Fruit fly (Drosophila melanogaster) whole organism, prepupa: Measurements from ENCODE around the gene CG10516.

ENCODE experiments used
- CG10631 ChIP-seq: fragments of 200-800 bp; sonication (Bioruptor generic); optimal IDR thresholded peaks from 2 replicates; lab custom pipeline; 2016; ENCODE audit warnings: missing biosample characterization, missing genetic modification characterization
- CG10669 ChIP-seq: fragments of 200-800 bp; sonication (Bioruptor generic); optimal IDR thresholded peaks from 3 replicates; lab custom pipeline; 2018; ENCODE audit warnings: missing biosample characterization, mild to moderate bottlenecking, missing genetic modification characterization, moderate library complexity
- CG11294 ChIP-seq: fragments of 200-800 bp; sonication (Bioruptor generic); IDR thresholded peaks from 2 replicates; pipeline ENCODE4 v1.3.6; 2022; ENCODE audit warnings: missing biosample characterization, missing genetic modification characterization
- CG15336 ChIP-seq: fragments of 200-800 bp; sonication (Bioruptor generic); IDR thresholded peaks from 2 replicates; pipeline ENCODE4 v1.3.6; 2022; ENCODE audit warnings: missing biosample characterization, missing genetic modification characterization
- CG3032 ChIP-seq: fragments of 200-800 bp; optimal IDR thresholded peaks from 2 replicates; lab custom pipeline; 2019; ENCODE audit warnings: missing biosample characterization, mild to moderate bottlenecking, missing genetic modification characterization, moderate library complexity
- CG31627 ChIP-seq: fragments of 200-800 bp; sonication (Bioruptor generic); optimal IDR thresholded peaks from 3 replicates; lab custom pipeline; 2016; ENCODE audit warnings: missing biosample characterization, missing genetic modification characterization
- CG32006 ChIP-seq: fragments of 200-800 bp; sonication (Bioruptor generic); optimal IDR thresholded peaks from 3 replicates; lab custom pipeline; 2017; ENCODE audit warnings: missing biosample characterization, mild to moderate bottlenecking, missing genetic modification characterization
- CG3919 ChIP-seq: fragments of 200-800 bp; sonication (Bioruptor generic); optimal IDR thresholded peaks from 3 replicates; lab custom pipeline; 2016; ENCODE audit warnings: missing biosample characterization, missing genetic modification characterization
- CG6276 ChIP-seq: fragments of 200-800 bp; sonication (Bioruptor generic); optimal IDR thresholded peaks from 2 replicates; lab custom pipeline; 2017; ENCODE audit warnings: missing biosample characterization, mild to moderate bottlenecking, missing genetic modification characterization
- CG6808 ChIP-seq: fragments of 200-800 bp; sonication (Bioruptor generic); optimal IDR thresholded peaks from 3 replicates; lab custom pipeline; 2017; ENCODE audit warnings: missing biosample characterization, missing genetic modification characterization, mild to moderate bottlenecking, moderate library complexity, missing genetic modification reagents
- CG8319 ChIP-seq: fragments of 200-800 bp; sonication (Bioruptor generic); optimal IDR thresholded peaks from 3 replicates; lab custom pipeline; 2016; ENCODE audit warnings: missing biosample characterization, missing genetic modification characterization
- CG9139 ChIP-seq: fragments of 200-800 bp; sonication (Bioruptor generic); optimal IDR thresholded peaks from 3 replicates; lab custom pipeline; 2017; ENCODE audit warnings: missing biosample characterization, mild to moderate bottlenecking, missing genetic modification characterization
- Eip78C ChIP-seq: fragments of 200-800 bp; sonication (Bioruptor generic); peaks from one replicate; lab custom pipeline; 2016; ENCODE audit warnings: missing biosample characterization, missing genetic modification characterization
- Eip93F ChIP-seq: fragments of 200-800 bp; sonication (Bioruptor generic); optimal IDR thresholded peaks from 2 replicates; lab custom pipeline; 2016; ENCODE audit warnings: missing biosample characterization, mild to moderate bottlenecking, missing genetic modification characterization
- Ets21C ChIP-seq: fragments of 200-800 bp; sonication (Bioruptor generic); optimal IDR thresholded peaks from 3 replicates; lab custom pipeline; 2016; ENCODE audit warnings: missing biosample characterization, missing genetic modification characterization
- Ets96B ChIP-seq: fragments of 200-800 bp; optimal IDR thresholded peaks from 2 replicates; lab custom pipeline; 2019; ENCODE audit warnings: missing biosample characterization, mild to moderate bottlenecking, missing genetic modification characterization, moderate library complexity
- Hr38 ChIP-seq: sonication (Bioruptor generic); optimal IDR thresholded peaks from 2 replicates; lab custom pipeline; 2016; ENCODE audit warnings: missing biosample characterization, missing genetic modification characterization
- Hr4 ChIP-seq: fragments of 200-800 bp; sonication (Bioruptor generic); optimal IDR thresholded peaks from 3 replicates; lab custom pipeline; 2016; ENCODE audit warnings: missing biosample characterization, missing genetic modification characterization
- Lpt ChIP-seq: fragments of 200-800 bp; sonication (Bioruptor generic); optimal IDR thresholded peaks from 3 replicates; lab custom pipeline; 2016; ENCODE audit warnings: missing biosample characterization, missing genetic modification characterization
- Met ChIP-seq: fragments of 200-800 bp; sonication (Bioruptor generic); optimal IDR thresholded peaks from 3 replicates; lab custom pipeline; 2016; ENCODE audit warnings: missing biosample characterization, missing genetic modification characterization
- OdsH ChIP-seq: fragments of 200-800 bp; sonication (Bioruptor generic); optimal IDR thresholded peaks from 3 replicates; lab custom pipeline; 2016; ENCODE audit warnings: missing biosample characterization, missing genetic modification characterization
- Smox ChIP-seq: fragments of 200-800 bp; sonication (Bioruptor generic); optimal IDR thresholded peaks from 3 replicates; lab custom pipeline; 2016; ENCODE audit warnings: missing biosample characterization, missing genetic modification characterization
- acj6 ChIP-seq: fragments of 200-800 bp; sonication (Bioruptor generic); optimal IDR thresholded peaks from 3 replicates; lab custom pipeline; 2016; ENCODE audit warnings: missing biosample characterization, missing genetic modification characterization
- cyc ChIP-seq: fragments of 200-800 bp; sonication (Bioruptor generic); optimal IDR thresholded peaks from 3 replicates; lab custom pipeline; 2016; ENCODE audit warnings: missing biosample characterization, missing genetic modification characterization
- dac ChIP-seq: fragments of 200-800 bp; sonication (Bioruptor generic); optimal IDR thresholded peaks from 2 replicates; lab custom pipeline; 2017; ENCODE audit warnings: missing biosample characterization, mild to moderate bottlenecking, missing genetic modification characterization
- dsx ChIP-seq: fragments of 200-800 bp; optimal IDR thresholded peaks from 3 replicates; lab custom pipeline; 2019; ENCODE audit warnings: missing biosample characterization, mild to moderate bottlenecking, missing genetic modification characterization, moderate library complexity; ENCODE audit not compliant: poor library complexity, severe bottlenecking
- eg ChIP-seq: fragments of 200-800 bp; sonication (Bioruptor generic); IDR thresholded peaks from 3 replicates; pipeline ENCODE4 v1.3.6; 2022; ENCODE audit warnings: missing biosample characterization, missing genetic modification characterization
- esn ChIP-seq: fragments of 200-800 bp; sonication (Bioruptor generic); optimal IDR thresholded peaks from 2 replicates; lab custom pipeline; 2016; ENCODE audit warnings: missing biosample characterization, mild to moderate bottlenecking, missing genetic modification characterization, moderate library complexity
- fd85E ChIP-seq: fragments of 200-800 bp; sonication (Bioruptor generic); optimal IDR thresholded peaks from 3 replicates; lab custom pipeline; 2016; ENCODE audit warnings: missing biosample characterization, missing genetic modification characterization
- fkh ChIP-seq: fragments of 200-800 bp; sonication (Bioruptor generic); optimal IDR thresholded peaks from 3 replicates; lab custom pipeline; 2017; ENCODE audit warnings: missing biosample characterization, mild to moderate bottlenecking, missing genetic modification characterization, moderate library complexity
- pdm3 ChIP-seq: fragments of 200-800 bp; sonication (Bioruptor generic); optimal IDR thresholded peaks from 3 replicates; lab custom pipeline; 2016; ENCODE audit warnings: missing biosample characterization, missing genetic modification characterization
- salr ChIP-seq, 2 experiments: fragments of 200-800 bp; sonication (Bioruptor generic); optimal IDR thresholded peaks; 3 replicates each; lab custom pipeline; 2016 to 2018; ENCODE audit warnings: missing biosample characterization in 2 of 2, missing genetic modification characterization in 2 of 2, mild to moderate bottlenecking in 1 of 2
- spab ChIP-seq: fragments of 200-800 bp; sonication (Bioruptor generic); optimal IDR thresholded peaks from 2 replicates; lab custom pipeline; 2017; ENCODE audit warnings: missing biosample characterization, mild to moderate bottlenecking, missing genetic modification characterization, missing genetic modification reagents
- ss ChIP-seq, 2 experiments: fragments of 200-800 bp; sonication (Bioruptor generic); optimal IDR thresholded peaks; 2 replicates in 1 of 2; 3 replicates in 1 of 2; lab custom pipeline; 2017 to 2018; ENCODE audit warnings: mild to moderate bottlenecking in 2 of 2, missing biosample characterization in 2 of 2, missing genetic modification characterization in 2 of 2, moderate library complexity in 1 of 2
- svp ChIP-seq: fragments of 200-800 bp; sonication (Bioruptor generic); peaks from one replicate; lab custom pipeline; 2016; ENCODE audit warnings: missing biosample characterization, missing genetic modification characterization
- vri ChIP-seq: fragments of 200-800 bp; sonication (Bioruptor generic); optimal IDR thresholded peaks from 3 replicates; lab custom pipeline; 2016; ENCODE audit warnings: missing biosample characterization, mild to moderate bottlenecking, missing genetic modification characterization

Gene CG10516

dm6 chr3L:15921043-15921621 lies 46.9 kb upstream of the CG10516 start (continued):
- TF ChIP-seq CG11294 (GFP tag; lab: Robert Waterston, UW) (no peak), spab (peak; percentile 36), CG15336 (GFP tag; lab: Robert Waterston, UW) (0 out of 2 replicates have a peak, but pooled peaks have one; percentile 17), cyc (GFP tag; lab: Kevin White, UChicago) (no peak), dsx (GFP tag; lab: Kevin White, UChicago) (no peak), fd85E (GFP tag; lab: Kevin White, UChicago) (no peak), fkh (GFP tag; lab: Kevin White, UChicago) (peak; percentile 6), ss (GFP tag; optimal IDR thresholded peaks at IDR 0.05; lab: Kevin White, UChicago) (peak in 1 of 2 experiments; percentile 42), CG8319 (no peak), CG10669 (GFP tag; lab: Kevin White, UChicago) (peak; percentile 34), Lpt (GFP tag; lab: Kevin White, UChicago) (no peak), Hr38 (GFP tag; lab: Kevin White, UChicago) (no peak), CG31627 (no peak), Eip93F (no peak), Ets96B (tag; lab: Kevin White, UChicago) (peak; percentile 4), CG3919 (GFP tag; lab: Kevin White, UChicago) (peak; percentile 16), Hr4 (GFP tag; lab: Kevin White, UChicago) (peak; percentile 43), Ets21C (no peak), CG6276 (GFP tag; lab: Kevin White, UChicago) (peak; percentile 33)

dm6 chr3L:15923352-15923751 lies 44.7 kb upstream of the CG10516 start:
- TF ChIP-seq pdm3 (GFP tag; lab: Kevin White, UChicago) (peak; percentile 8), Hr4 (GFP tag; lab: Kevin White, UChicago) (peak; percentile 7), salr (GFP tag; optimal IDR thresholded peaks at IDR 0.05; lab: Kevin White, UChicago) (no peak), ss (GFP tag; optimal IDR thresholded peaks at IDR 0.05; lab: Kevin White, UChicago) (no peak), CG9139 (no peak), CG32006 (GFP tag; lab: Kevin White, UChicago) (peak; percentile 5), CG3032 (tag; lab: Kevin White, UChicago) (peak; percentile 6), OdsH (GFP tag; lab: Kevin White, UChicago) (peak; percentile 18), Lpt (GFP tag; lab: Kevin White, UChicago) (no peak), Eip78C (GFP tag; lab: Kevin White, UChicago) (peak; percentile 68), Smox (GFP tag; lab: Kevin White, UChicago) (peak; percentile 16), svp (GFP tag; lab: Kevin White, UChicago) (peak; percentile 72), Met (GFP tag; lab: Kevin White, UChicago) (peak; percentile 23), CG10631 (peak; percentile 13), acj6 (GFP tag; lab: Kevin White, UChicago) (peak; percentile 18), esn (GFP tag; lab: Kevin White, UChicago) (peak; percentile 17), fd85E (GFP tag; lab: Kevin White, UChicago) (no peak), CG6808 (no peak), Ets96B (tag; lab: Kevin White, UChicago) (peak; percentile 32)

- 0 out of 3 replicates have a peak, but pooled peaks have one; percentile 19 for TF ChIP-seq eg (GFP tag; lab: Robert Waterston, UW)
- no peak for TF ChIP-seq vri
- no peak for TF ChIP-seq dac (GFP tag; lab: Kevin White, UChicago)
- TF ChIP-seq CG10669 (GFP tag; lab: Kevin White, UChicago): no peak
- TF ChIP-seq, all 60 proteins: peak for 1
Observed at dm6 chr3L:15924319-15924718, 43.7 kb upstream of the CG10516 start.
